Fruit fly (Drosophila melanogaster): ENCODE data around the gene CG33667.
"Not testable (repeated sequence)": the region's sequence is repeated elsewhere in the genome, so short reads cannot be mapped to it uniquely, and the experiment has no call there.

CG33667 gene

DNA sequence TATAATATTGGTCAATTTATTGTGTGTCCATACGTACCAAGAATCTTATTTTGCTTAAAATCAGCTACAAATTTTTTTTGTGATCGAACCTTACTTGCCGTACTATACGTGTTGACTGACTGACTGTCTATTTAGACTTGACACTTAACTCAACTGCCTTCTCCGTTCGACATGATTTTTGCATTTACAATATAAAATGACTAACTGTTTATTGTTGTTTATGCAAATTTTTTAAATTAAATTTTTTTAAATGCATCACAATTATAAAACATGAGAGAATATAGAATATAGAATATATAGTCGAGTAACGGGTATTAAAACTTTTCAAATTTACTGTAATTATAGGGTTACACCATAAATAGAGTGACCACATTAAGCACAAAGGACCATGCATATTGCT is at the start of gene CG33667:
Gene CG33667, minus strand, starts transcription at position 101 of the 400 bp plus-strand sequence.
- TF ChIP-seq CG17801 (GFP tag; optimal IDR thresholded peaks at IDR 0.05; ENCODE audit: partially characterized antibody): not testable (repeated sequence)

DNA sequence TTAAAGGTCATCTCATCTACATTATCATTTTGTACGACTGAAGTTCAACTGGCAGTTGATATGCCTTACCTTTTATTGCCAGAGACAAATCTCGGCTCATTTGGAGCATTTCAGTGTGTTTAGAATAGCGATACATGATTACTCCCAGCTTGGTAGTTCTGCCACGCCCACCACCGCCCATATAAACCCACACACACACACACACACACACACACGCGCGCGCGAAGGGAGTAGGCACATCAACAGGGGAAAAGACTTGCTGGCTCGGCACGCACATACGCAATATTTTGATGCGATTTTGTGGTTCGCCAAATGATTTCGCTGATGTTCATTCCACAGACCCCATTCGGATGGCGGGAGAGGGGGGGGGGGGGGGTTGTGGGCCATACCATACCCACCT is 41.0 kb upstream of the CG33667 start:
- TF ChIP-seq CG17801 (GFP tag; optimal IDR thresholded peaks at IDR 0.05; ENCODE audit: partially characterized antibody): no peak

dm6 chrX:6478749-6479148 is 6.6 kb upstream of the CG33667 start, which contains the start of gene CG33665:
TSS of gene CG33665 (minus strand) at chrX:6478849.
- not testable (repeated sequence) for TF ChIP-seq CG17801 (GFP tag; optimal IDR thresholded peaks at IDR 0.05; ENCODE audit: partially characterized antibody)

- TF ChIP-seq CG17801 (GFP tag; optimal IDR thresholded peaks at IDR 0.05; ENCODE audit: partially characterized antibody): not testable (repeated sequence)
Measured at dm6 chrX:6476867-6477266, 4.7 kb upstream of the CG33667 start, which contains the start of gene CG33666. TSS of gene CG33666 (minus strand) at chrX:6476967.

dm6 chrX:6457888-6458287 is 14.3 kb downstream of the CG33667 start:
- TF ChIP-seq CG17801 (GFP tag; optimal IDR thresholded peaks at IDR 0.05; ENCODE audit: partially characterized antibody): no peak

dm6 chrX:6439495-6439894 is 32.7 kb downstream of the CG33667 start:
- no peak for TF ChIP-seq CG17801 (GFP tag; optimal IDR thresholded peaks at IDR 0.05; ENCODE audit: partially characterized antibody)
